Fruit fly (Drosophila melanogaster) whole organism, prepupa: ENCODE data around the gene CG17140.

ENCODE experiments used
- CG3919 ChIP-seq: fragments of 200-800 bp; sonication (Bioruptor generic); optimal IDR thresholded peaks from 3 replicates; lab custom pipeline; 2016; ENCODE audit warnings: missing biosample characterization, missing genetic modification characterization
- Gug ChIP-seq: fragments of 200-800 bp; sonication (Bioruptor generic); IDR thresholded peaks from 2 replicates; pipeline ENCODE4 v1.3.6; 2022; ENCODE audit warnings: missing biosample characterization, missing genetic modification characterization
- Lpt ChIP-seq: fragments of 200-800 bp; sonication (Bioruptor generic); optimal IDR thresholded peaks from 3 replicates; lab custom pipeline; 2016; ENCODE audit warnings: missing biosample characterization, missing genetic modification characterization
- Met ChIP-seq: fragments of 200-800 bp; sonication (Bioruptor generic); optimal IDR thresholded peaks from 3 replicates; lab custom pipeline; 2016; ENCODE audit warnings: missing biosample characterization, missing genetic modification characterization
- fd59A ChIP-seq: fragments of 200-800 bp; sonication (Bioruptor generic); optimal IDR thresholded peaks from 2 replicates; lab custom pipeline; 2017; ENCODE audit warnings: missing biosample characterization, mild to moderate bottlenecking, missing genetic modification characterization, missing genetic modification reagents
- net ChIP-seq: fragments of 200-800 bp; sonication (Bioruptor generic); optimal IDR thresholded peaks from 3 replicates; lab custom pipeline; 2016; ENCODE audit warnings: missing biosample characterization, missing genetic modification characterization
- topi ChIP-seq: fragments of 200-800 bp; sonication (Bioruptor generic); optimal IDR thresholded peaks from 3 replicates; lab custom pipeline; 2016; ENCODE audit warnings: missing biosample characterization, missing genetic modification characterization

- TF ChIP-seq Gug (GFP tag; lab: Robert Waterston, UW) (no peak), fd59A (GFP tag; lab: Kevin White, UChicago) (no peak), net (no peak), Lpt (GFP tag; lab: Kevin White, UChicago) (no peak), CG3919 (GFP tag; lab: Kevin White, UChicago) (no peak), topi (GFP tag; lab: Kevin White, UChicago) (no peak), Met (GFP tag; lab: Kevin White, UChicago) (no peak)
Observed at dm6 chr2L:10851336-10851862, 5.9 kb upstream of the CG17140 start.
